Worm (Caenorhabditis elegans): Measurements from ENCODE around the gene ifb-1.

- no peak for TF ChIP-seq med-1 (GFP tag; optimal IDR thresholded peaks at IDR 0.05; ENCODE audit: insufficient read depth)
- no peak for TF ChIP-seq klf-2 (GFP tag; conservative IDR thresholded peaks at IDR 0.05)
- TF ChIP-seq tab-1 (GFP tag; IDR thresholded peaks at IDR 0.05), result no peak
These were observed 54.9 kb downstream of the ifb-1 start, which contains the start of gene ehs-1 for ce11 chrII:5820282-5820762.

Measured in whole organism, midembryonic.